Fruit fly (Drosophila melanogaster) whole organism, adult: ENCODE data around the gene Ddrgk1.

Experiments used
- CG12768 ChIP-seq: fragments of 200-800 bp; sonication (Bioruptor generic); optimal IDR thresholded peaks from 2 replicates; lab custom pipeline; 2017; ENCODE audit warnings: missing biosample characterization, missing genetic modification characterization, mild to moderate bottlenecking, moderate library complexity, missing genetic modification reagents
- CG14711 ChIP-seq: fragments of 200-800 bp; sonication (Bioruptor generic); optimal IDR thresholded peaks from 2 replicates; lab custom pipeline; 2018; ENCODE audit warnings: missing biosample characterization, mild to moderate bottlenecking, missing genetic modification characterization, moderate library complexity
- CG1620 ChIP-seq: fragments of 200-800 bp; sonication (Bioruptor generic); optimal IDR thresholded peaks from 2 replicates; lab custom pipeline; 2016; ENCODE audit warnings: missing biosample characterization, missing genetic modification characterization
- CG7101 ChIP-seq: fragments of 200-800 bp; sonication (Bioruptor generic); optimal IDR thresholded peaks from 2 replicates; lab custom pipeline; 2018; ENCODE audit warnings: missing biosample characterization, mild to moderate bottlenecking, missing genetic modification characterization, moderate library complexity
- Mnt ChIP-seq: fragments of 200-800 bp; sonication (Bioruptor generic); optimal IDR thresholded peaks from 2 replicates; lab custom pipeline; 2016; ENCODE audit warnings: missing biosample characterization, mild to moderate bottlenecking, missing genetic modification characterization
- kay ChIP-seq: fragments of 200-800 bp; sonication (Bioruptor generic); peaks from one replicate; lab custom pipeline; 2016; ENCODE audit warnings: missing biosample characterization, missing genetic modification characterization, borderline replicate concordance
- ovo ChIP-seq: fragments of 200-800 bp; sonication (Bioruptor generic); optimal IDR thresholded peaks from 2 replicates; lab custom pipeline; 2016; ENCODE audit warnings: missing biosample characterization, missing genetic modification characterization
- toe ChIP-seq: fragments of 200-800 bp; sonication (Bioruptor generic); optimal IDR thresholded peaks from 2 replicates; lab custom pipeline; 2016; ENCODE audit warnings: missing biosample characterization, missing genetic modification characterization

DNA sequence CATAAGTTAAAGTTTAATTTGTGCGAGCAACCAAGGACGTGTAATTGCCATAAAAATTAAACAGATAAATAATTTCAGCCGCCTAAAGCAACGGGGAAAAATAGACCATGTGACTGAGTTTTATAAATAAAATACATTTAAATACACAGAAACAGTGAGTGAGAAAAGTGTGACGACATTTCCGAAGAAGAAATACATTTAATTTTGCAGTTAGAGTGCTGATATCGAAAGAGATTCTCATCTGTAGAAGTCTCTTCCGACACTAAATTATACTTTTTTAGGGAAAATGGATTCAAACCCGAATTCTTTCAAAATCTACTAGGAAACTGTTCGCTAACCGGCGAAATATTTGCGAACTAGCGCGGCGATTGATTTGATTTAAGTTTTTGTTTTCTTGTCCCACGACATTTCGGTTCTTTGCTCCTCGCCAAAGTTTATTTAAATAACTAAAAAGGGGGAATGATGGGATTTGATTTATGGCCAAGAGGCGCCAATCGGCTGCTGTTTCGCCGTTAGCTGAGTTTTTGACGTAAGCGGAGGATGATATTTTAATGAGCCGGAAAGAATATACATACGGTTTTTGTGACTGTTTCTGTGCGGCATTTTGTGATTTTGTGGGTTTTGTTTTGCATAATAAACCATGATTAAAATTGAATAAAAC lies 25.2 kb upstream of the Ddrgk1 start:
- TF ChIP-seq CG1620 (GFP tag; lab: Kevin White, UChicago) = no peak
- no peak for TF ChIP-seq ovo (GFP tag; lab: Kevin White, UChicago)
- no peak for TF ChIP-seq CG12768
- no peak for TF ChIP-seq CG7101
- no peak for TF ChIP-seq Mnt (GFP tag; lab: Kevin White, UChicago)
- TF ChIP-seq toe (GFP tag; lab: Kevin White, UChicago) = no peak
- TF ChIP-seq kay (GFP tag; lab: Kevin White, UChicago) = peak; percentile 33
- TF ChIP-seq CG14711 = no peak
